Fruit fly (Drosophila melanogaster) whole organism, embryonic: ENCODE data around the gene HisCl1.
A peak's percentile ranks its signal among the peaks of the same experiment; 100 is the strongest.

Experiments used
- Bdp1 ChIP-seq: fragments of 200-800 bp; sonication (Bioruptor generic); optimal IDR thresholded peaks from 3 replicates; lab custom pipeline; 2016; ENCODE audit warnings: missing biosample characterization, missing genetic modification characterization
- CG12219 ChIP-seq: fragments of 200-800 bp; sonication (Bioruptor generic); optimal IDR thresholded peaks from 3 replicates; lab custom pipeline; 2018; ENCODE audit warnings: missing biosample characterization, mild to moderate bottlenecking, missing genetic modification characterization
- CG12391 ChIP-seq: fragments of 200-800 bp; sonication (Bioruptor generic); optimal IDR thresholded peaks from 3 replicates; lab custom pipeline; 2018; ENCODE audit warnings: missing biosample characterization, mild to moderate bottlenecking, missing genetic modification characterization, moderate library complexity
- CG13624 ChIP-seq: fragments of 200-800 bp; sonication (Bioruptor generic); optimal IDR thresholded peaks from 2 replicates; lab custom pipeline; 2016; ENCODE audit warnings: missing biosample characterization, missing genetic modification characterization
- CG16779 ChIP-seq: fragments of 200-800 bp; sonication (Bioruptor generic); IDR thresholded peaks from 2 replicates; pipeline ENCODE4 v1.3.6; 2022; ENCODE audit warnings: missing biosample characterization, missing genetic modification characterization
- CG16863 ChIP-seq: fragments of 200-800 bp; sonication (Bioruptor generic); optimal IDR thresholded peaks from 3 replicates; lab custom pipeline; 2016; ENCODE audit warnings: missing biosample characterization, missing genetic modification characterization
- CG17186 ChIP-seq: fragments of 200-800 bp; sonication (Bioruptor generic); optimal IDR thresholded peaks from 3 replicates; lab custom pipeline; 2017; ENCODE audit warnings: missing biosample characterization, missing genetic modification reagents, missing genetic modification characterization
- CG17385 ChIP-seq: fragments of 200-800 bp; sonication (Bioruptor generic); optimal IDR thresholded peaks from 3 replicates; lab custom pipeline; 2018; ENCODE audit warnings: missing biosample characterization, mild to moderate bottlenecking, missing genetic modification characterization
- CG17829 ChIP-seq: fragments of 200-800 bp; optimal IDR thresholded peaks from 2 replicates; lab custom pipeline; 2019; ENCODE audit warnings: missing biosample characterization, mild to moderate bottlenecking, missing genetic modification characterization, moderate library complexity
- CG18262 ChIP-seq: fragments of 200-800 bp; optimal IDR thresholded peaks from 3 replicates; lab custom pipeline; 2019; ENCODE audit warnings: missing biosample characterization, mild to moderate bottlenecking, missing genetic modification characterization, moderate library complexity
- CG30431 ChIP-seq: fragments of 200-800 bp; sonication (Bioruptor generic); optimal IDR thresholded peaks from 2 replicates; lab custom pipeline; 2017; ENCODE audit warnings: missing biosample characterization, missing genetic modification characterization
- CG3163 ChIP-seq: fragments of 200-800 bp; sonication (Bioruptor generic); optimal IDR thresholded peaks from 3 replicates; lab custom pipeline; 2016; ENCODE audit warnings: missing biosample characterization, missing genetic modification characterization
- CG32767 ChIP-seq: fragments of 200-800 bp; sonication (Bioruptor generic); IDR thresholded peaks from 2 replicates; pipeline ENCODE4 v1.3.6; 2022; ENCODE audit warnings: missing biosample characterization, missing genetic modification characterization
- CG34376 ChIP-seq: fragments of 200-800 bp; sonication (Bioruptor generic); optimal IDR thresholded peaks from 2 replicates; lab custom pipeline; 2018; ENCODE audit warnings: missing biosample characterization, mild to moderate bottlenecking, missing genetic modification characterization
- CG4282 ChIP-seq: fragments of 200-800 bp; sonication (Bioruptor generic); optimal IDR thresholded peaks from 2 replicates; lab custom pipeline; 2016; ENCODE audit warnings: missing biosample characterization, missing genetic modification characterization
- CG6854 ChIP-seq: fragments of 200-800 bp; sonication (Bioruptor generic); optimal IDR thresholded peaks from 3 replicates; lab custom pipeline; 2017; ENCODE audit warnings: missing biosample characterization, mild to moderate bottlenecking, missing genetic modification characterization
- CG7745 ChIP-seq: fragments of 200-800 bp; sonication (Bioruptor generic); optimal IDR thresholded peaks from 2 replicates; lab custom pipeline; 2018; ENCODE audit warnings: missing biosample characterization, mild to moderate bottlenecking, missing genetic modification characterization, moderate library complexity
- CG8924 ChIP-seq: fragments of 200-800 bp; optimal IDR thresholded peaks from 3 replicates; lab custom pipeline; 2019; ENCODE audit warnings: missing biosample characterization, mild to moderate bottlenecking, missing genetic modification characterization, moderate library complexity
- CG8944 ChIP-seq: fragments of 200-800 bp; sonication (Bioruptor generic); optimal IDR thresholded peaks from 3 replicates; lab custom pipeline; 2016; ENCODE audit warnings: missing biosample characterization, missing genetic modification characterization
- CG9437 ChIP-seq: fragments of 200-800 bp; sonication (Bioruptor generic); optimal IDR thresholded peaks from 2 replicates; lab custom pipeline; 2018; ENCODE audit warnings: missing biosample characterization, mild to moderate bottlenecking, missing genetic modification characterization
- CG9727 ChIP-seq: fragments of 200-800 bp; sonication (Bioruptor generic); optimal IDR thresholded peaks from 3 replicates; lab custom pipeline; 2017; ENCODE audit warnings: missing biosample characterization, mild to moderate bottlenecking, missing genetic modification characterization
- D ChIP-seq, 2 experiments: fragments of 200-800 bp in 1 of 2; fragments of >200 bp in 1 of 2; sonication (Bioruptor generic) in 1 of 2; optimal IDR thresholded peaks; 2 replicates in 1 of 2; 3 replicates in 1 of 2; lab custom pipeline; 2017; ENCODE audit warnings: mild to moderate bottlenecking in 1 of 2, missing biosample characterization in 1 of 2, missing genetic modification characterization in 1 of 2, missing genetic modification reagents in 1 of 2
- Hmx ChIP-seq: fragments of 200-800 bp; sonication (Bioruptor generic); optimal IDR thresholded peaks from 2 replicates; lab custom pipeline; 2016; ENCODE audit warnings: missing biosample characterization, missing genetic modification characterization
- Jarid2 ChIP-seq: fragments of 200-800 bp; sonication (Bioruptor generic); optimal IDR thresholded peaks from 3 replicates; lab custom pipeline; 2017; ENCODE audit warnings: mild to moderate bottlenecking, missing biosample characterization, missing genetic modification reagents, missing genetic modification characterization
- Med ChIP-seq: fragments of 200-800 bp; sonication (Bioruptor generic); peaks from one replicate; lab custom pipeline; 2016; ENCODE audit warnings: missing biosample characterization, missing genetic modification characterization, mild to moderate bottlenecking, inconsistent platforms, moderate library complexity
- Meics ChIP-seq: fragments of 200-800 bp; sonication (Bioruptor generic); optimal IDR thresholded peaks from 2 replicates; lab custom pipeline; 2017; ENCODE audit warnings: missing biosample characterization, mild to moderate bottlenecking, missing genetic modification characterization
- Nf-YC ChIP-seq: fragments of 200-800 bp; optimal IDR thresholded peaks from 3 replicates; lab custom pipeline; 2019; ENCODE audit warnings: missing biosample characterization, mild to moderate bottlenecking, missing genetic modification characterization, moderate library complexity
- Pdp1 ChIP-seq, 2 experiments: fragments of 200-800 bp; sonication (Bioruptor generic); optimal IDR thresholded peaks; 3 replicates each; lab custom pipeline; 2016; ENCODE audit warnings: missing biosample characterization in 2 of 2, missing genetic modification characterization in 2 of 2, mild to moderate bottlenecking in 1 of 2, moderate library complexity in 1 of 2
- Trl ChIP-seq, 3 experiments: fragments of >200 bp in 2 of 3; fragments of 200-800 bp in 1 of 3; sonication (Bioruptor generic) in 1 of 3; optimal IDR thresholded peaks; 2 replicates in 1 of 3; 3 replicates in 2 of 3; lab custom pipeline; 2016 to 2017; ENCODE audit warnings: missing biosample characterization in 1 of 3, missing genetic modification characterization in 1 of 3
- cwo ChIP-seq: fragments of 200-800 bp; sonication (Bioruptor generic); optimal IDR thresholded peaks from 3 replicates; lab custom pipeline; 2017; ENCODE audit warnings: missing biosample characterization, missing genetic modification characterization, mild to moderate bottlenecking, moderate library complexity, missing genetic modification reagents
- exex ChIP-seq: fragments of 200-800 bp; sonication (Bioruptor generic); optimal IDR thresholded peaks from 4 replicates; lab custom pipeline; 2018; ENCODE audit warnings: missing biosample characterization, mild to moderate bottlenecking, missing genetic modification characterization, moderate library complexity
- ftz-f1 ChIP-seq: fragments of 200-800 bp; sonication (Bioruptor generic); optimal IDR thresholded peaks from 2 replicates; lab custom pipeline; 2016; ENCODE audit warnings: missing biosample characterization, missing genetic modification characterization
- gfzf ChIP-seq: fragments of 200-800 bp; sonication (Bioruptor generic); optimal IDR thresholded peaks from 2 replicates; lab custom pipeline; 2016; ENCODE audit warnings: missing biosample characterization, mild to moderate bottlenecking, missing genetic modification characterization, moderate library complexity
- jing ChIP-seq: fragments of 200-800 bp; sonication (Bioruptor generic); optimal IDR thresholded peaks from 2 replicates; lab custom pipeline; 2018; ENCODE audit warnings: missing biosample characterization, mild to moderate bottlenecking, missing genetic modification characterization
- kah ChIP-seq: fragments of 200-800 bp; sonication (Bioruptor generic); optimal IDR thresholded peaks from 2 replicates; lab custom pipeline; 2018; ENCODE audit warnings: missing biosample characterization, mild to moderate bottlenecking, missing genetic modification characterization
- lola ChIP-seq, 3 experiments: fragments of >200 bp in 2 of 3; fragments of 200-800 bp in 1 of 3; sonication (Bioruptor generic) in 1 of 3; optimal IDR thresholded peaks; 2 replicates each; lab custom pipeline; 2017 to 2019; ENCODE audit warnings: missing biosample characterization in 3 of 3, missing genetic modification characterization in 3 of 3, mild to moderate bottlenecking in 1 of 3, moderate library complexity in 1 of 3
- mirr ChIP-seq: fragments of 200-800 bp; sonication (Bioruptor generic); optimal IDR thresholded peaks from 3 replicates; lab custom pipeline; 2018; ENCODE audit warnings: missing biosample characterization, mild to moderate bottlenecking, missing genetic modification characterization
- nau ChIP-seq: fragments of 200-800 bp; sonication (Bioruptor generic); optimal IDR thresholded peaks from 3 replicates; lab custom pipeline; 2017; ENCODE audit warnings: missing biosample characterization, mild to moderate bottlenecking, missing genetic modification characterization, missing genetic modification reagents
- nom ChIP-seq: fragments of 200-800 bp; sonication (Bioruptor generic); optimal IDR thresholded peaks from 2 replicates; lab custom pipeline; 2017; ENCODE audit warnings: missing biosample characterization, missing genetic modification characterization, mild to moderate bottlenecking, moderate library complexity, missing genetic modification reagents
- sr ChIP-seq: fragments of 200-800 bp; sonication (Bioruptor generic); IDR thresholded peaks from 3 replicates; pipeline ENCODE4 v1.3.6; 2022; ENCODE audit warnings: missing biosample characterization, missing genetic modification characterization
- sug ChIP-seq: fragments of 200-800 bp; optimal IDR thresholded peaks from 2 replicates; lab custom pipeline; 2019; ENCODE audit warnings: missing biosample characterization, mild to moderate bottlenecking, missing genetic modification characterization, moderate library complexity
- yki ChIP-seq: fragments of >200 bp; optimal IDR thresholded peaks from 3 replicates; lab custom pipeline; 2018

Gene HisCl1

DNA sequence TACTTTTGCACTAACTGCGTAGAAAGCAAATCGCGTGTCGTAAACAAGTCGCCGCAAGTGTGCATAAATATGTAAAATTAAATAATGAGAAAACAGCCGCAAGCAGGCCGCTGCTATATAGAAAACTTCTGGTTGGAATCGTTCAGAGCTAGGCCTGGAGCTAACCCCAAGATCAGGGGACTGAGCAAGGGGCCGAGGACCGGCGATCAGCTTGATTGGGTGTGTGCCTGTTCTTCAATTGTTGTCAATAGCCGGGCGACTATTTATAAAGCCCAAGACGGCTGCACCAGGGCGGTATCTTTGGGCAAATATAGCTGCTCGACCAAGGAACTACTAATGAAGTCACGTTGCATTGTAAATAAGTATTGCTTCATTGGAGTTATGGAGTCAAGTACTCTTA is 30.2 kb upstream of the HisCl1 start:
- TF ChIP-seq CG16779 (GFP tag; lab: Robert Waterston, UW) (0 out of 2 replicates have a peak, but pooled peaks have one; percentile 11), Med (GFP tag; lab: Kevin White, UChicago) (peak; percentile 56), Nf-YC (no peak)
- TF ChIP-seq, all 482 proteins: peak for 2

DNA sequence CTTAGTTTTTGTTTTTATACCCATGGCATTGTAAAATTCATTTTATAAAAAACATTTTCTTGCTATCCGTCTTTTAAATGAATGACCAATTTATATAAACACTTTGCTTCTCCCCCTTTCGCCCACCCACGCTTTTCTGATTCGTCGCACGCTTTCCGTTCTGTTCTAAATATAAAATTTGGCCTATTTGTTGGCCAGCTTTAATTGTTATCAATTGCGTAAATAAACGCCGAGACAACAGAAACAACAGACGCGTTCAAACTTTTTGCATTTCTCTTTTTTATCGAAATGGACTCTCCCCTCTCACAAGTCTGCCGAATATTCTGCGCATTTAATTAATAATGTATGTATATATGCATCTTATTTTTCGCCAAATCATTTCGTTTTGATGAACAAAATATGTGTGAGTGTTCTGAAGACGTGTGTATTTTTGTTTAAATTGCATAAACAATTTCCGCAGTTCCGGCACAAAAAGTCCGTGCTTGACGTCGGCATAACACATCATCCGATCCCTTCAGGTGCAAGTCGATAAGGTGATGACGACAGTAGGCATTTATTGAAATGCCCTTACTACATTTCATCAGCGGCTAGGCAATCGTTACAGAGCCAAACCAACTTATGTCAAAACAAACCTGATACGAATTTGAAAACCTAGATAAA is 29.6 kb upstream of the HisCl1 start:
- peak; percentile 1 for TF ChIP-seq cwo (GFP tag; lab: Kevin White, UChicago)
- peak; percentile 74; the same call in 2 of the 3 replicates for TF ChIP-seq sr
- TF ChIP-seq Pdp1 (GFP tag; optimal IDR thresholded peaks at IDR 0.05; lab: Kevin White, UChicago): peak in 1 of 2 experiments; percentile 66
- TF ChIP-seq Hmx: no peak
- peak; percentile 9 for TF ChIP-seq Med (GFP tag; lab: Kevin White, UChicago)
- TF ChIP-seq CG16863 (GFP tag; lab: Kevin White, UChicago): no peak

DNA sequence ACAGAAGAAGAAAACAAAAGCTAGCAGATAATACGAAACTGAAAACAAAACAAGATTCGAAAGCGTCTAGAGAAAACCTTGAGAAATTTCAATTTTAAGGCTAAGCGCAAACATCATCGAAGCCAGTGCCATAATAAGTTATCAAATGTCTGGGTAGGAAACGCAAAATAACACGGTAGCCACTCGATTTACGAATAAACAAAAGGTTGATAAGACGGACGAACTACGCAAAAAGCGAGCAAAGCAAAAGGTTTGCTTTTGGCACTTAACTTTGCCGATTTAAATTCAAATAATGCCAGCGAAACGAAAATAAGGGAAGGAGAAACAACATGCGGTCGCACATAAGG is 28.8 kb upstream of the HisCl1 start:
- TF ChIP-seq CG17186 (GFP tag; lab: Kevin White, UChicago): no peak
- peak; percentile 35 for TF ChIP-seq CG34376 (GFP tag; lab: Kevin White, UChicago)
- TF ChIP-seq CG12219 (GFP tag; lab: Kevin White, UChicago): no peak
- peak; percentile 50 for TF ChIP-seq exex (tag; lab: Kevin White, UChicago)
- TF ChIP-seq sug (tag; lab: Kevin White, UChicago): peak; percentile 66
- TF ChIP-seq CG16779 (GFP tag; lab: Robert Waterston, UW): no peak
- TF ChIP-seq mirr: peak; percentile 7
- peak; percentile 10 for TF ChIP-seq CG3163 (GFP tag; lab: Kevin White, UChicago)
- peak in 1 of 2 experiments; percentile 60 for TF ChIP-seq Pdp1 (GFP tag; optimal IDR thresholded peaks at IDR 0.05; lab: Kevin White, UChicago)
- TF ChIP-seq CG4282 (GFP tag; lab: Kevin White, UChicago): no peak
- no peak for TF ChIP-seq nau
- no peak for TF ChIP-seq CG6854 (GFP tag; lab: Kevin White, UChicago)
- TF ChIP-seq CG13624 (GFP tag; lab: Kevin White, UChicago): peak; percentile 5
- TF ChIP-seq ftz-f1: peak; percentile 11
- no peak for TF ChIP-seq Bdp1 (GFP tag; lab: Kevin White, UChicago)

DNA sequence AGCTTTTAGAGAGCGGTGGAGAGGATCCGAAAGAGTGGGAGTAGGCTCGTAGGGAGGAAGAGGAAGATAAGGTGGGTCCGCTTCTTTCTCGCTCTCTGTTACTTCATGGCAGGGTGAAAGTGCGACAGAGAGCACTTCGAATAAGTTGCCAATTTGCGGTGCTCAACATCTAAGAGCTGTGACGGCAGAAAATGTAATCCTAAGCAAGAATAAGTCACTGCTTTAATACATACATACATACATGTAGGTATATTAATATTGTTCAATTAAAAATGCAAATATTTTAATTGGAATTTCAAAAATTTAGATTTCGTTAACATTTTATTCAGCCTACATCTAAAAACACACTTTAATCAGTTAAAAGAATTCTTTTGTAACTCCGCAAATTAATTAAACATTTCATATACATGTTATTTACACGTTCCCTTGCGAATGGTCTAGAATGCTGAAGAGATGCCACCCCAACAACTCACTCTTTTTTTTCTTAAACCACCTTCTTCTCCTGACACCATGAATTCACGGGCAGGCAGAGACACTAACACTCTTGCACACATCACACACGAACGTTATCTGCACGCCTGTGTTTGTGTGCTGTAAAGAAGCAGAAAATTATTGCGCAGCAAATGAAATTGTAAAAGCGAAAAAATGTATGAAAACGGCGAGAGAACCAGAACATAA is 28.3 kb upstream of the HisCl1 start:
- no peak for TF ChIP-seq jing (GFP tag; lab: Kevin White, UChicago)
- TF ChIP-seq CG17385 (GFP tag; lab: Kevin White, UChicago): peak; percentile 92
- TF ChIP-seq gfzf (GFP tag; lab: Kevin White, UChicago): no peak
- peak in 1 of 3 experiments; percentile 6 for TF ChIP-seq lola (GFP tag; optimal IDR thresholded peaks at IDR 0.05; lab: Kevin White, UChicago)
- TF ChIP-seq CG30431 (GFP tag; lab: Kevin White, UChicago): no peak
- peak; percentile 38 for TF ChIP-seq CG17829 (tag; lab: Kevin White, UChicago)
- TF ChIP-seq kah (GFP tag; lab: Kevin White, UChicago): peak; percentile 5
- no peak for TF ChIP-seq Jarid2 (GFP tag; lab: Kevin White, UChicago)
- TF ChIP-seq CG13624 (GFP tag; lab: Kevin White, UChicago): peak; percentile 94
- TF ChIP-seq yki: peak; percentile 23
- TF ChIP-seq CG12391: peak; percentile 13
- peak; percentile 18 for TF ChIP-seq CG8924 (tag; lab: Kevin White, UChicago)
- peak; percentile 44 for TF ChIP-seq Meics (GFP tag; lab: Kevin White, UChicago)
- peak; percentile 26 for TF ChIP-seq CG9437 (GFP tag; lab: Kevin White, UChicago)
- no peak for TF ChIP-seq D (optimal IDR thresholded peaks at IDR 0.05; lab: Kevin White, UChicago)
- TF ChIP-seq D (GFP tag; optimal IDR thresholded peaks at IDR 0.05; lab: Kevin White, UChicago): no peak
- TF ChIP-seq CG8944 (GFP tag; lab: Kevin White, UChicago): no peak
- TF ChIP-seq CG32767 (GFP tag; lab: Robert Waterston, UW): no peak
- peak; percentile 82 for TF ChIP-seq nom (GFP tag; lab: Kevin White, UChicago)
- TF ChIP-seq CG18262 (tag; lab: Kevin White, UChicago): peak; percentile 19
- peak; percentile 25 for TF ChIP-seq CG9727
- peak; percentile 31 for TF ChIP-seq CG7745 (tag; lab: Kevin White, UChicago)
- peak; percentile 67 to 89 for TF ChIP-seq Trl (optimal IDR thresholded peaks at IDR 0.05; lab: Kevin White, UChicago)
- no peak for TF ChIP-seq Trl (GFP tag; optimal IDR thresholded peaks at IDR 0.05; lab: Kevin White, UChicago)
